Worm (Caenorhabditis elegans) whole organism, L4 larva: ENCODE data around the gene srt-7.

Experiments used
- ceh-82 ChIP-seq: sonication (generic microtip); optimal IDR thresholded peaks from 2 replicates; lab custom pipeline; 2017; ENCODE audit warnings: missing biosample characterization, missing genetic modification characterization
- egl-27 ChIP-seq: sonication (generic microtip); optimal IDR thresholded peaks from 3 replicates; lab custom pipeline; 2017; ENCODE audit warnings: missing biosample characterization, missing genetic modification reagents, missing genetic modification characterization
- nhr-28 ChIP-seq: fragments of 150-350 bp; optimal IDR thresholded peaks from 2 replicates; lab custom pipeline; 2014; ENCODE audit warnings: missing biosample characterization, missing genetic modification characterization
- snpc-1.2 ChIP-seq: fragments of 200-800 bp; sonication (Bioruptor generic); IDR thresholded peaks from 2 replicates; pipeline ENCODE4 v1.3.6; 2022; ENCODE audit warnings: missing genetic modification reagents, missing genetic modification characterization, missing compliant biosample characterization

ce11 chrV:3058996-3059395, 22.6 kb upstream of the srt-7 start, which contains the start of gene str-244:
- no peak for TF ChIP-seq egl-27 (tag; lab: Kevin White, UChicago)
- no peak for TF ChIP-seq nhr-28 (tag; lab: Kevin White, UChicago)
- TF ChIP-seq ceh-82 = no peak
- TF ChIP-seq snpc-1.2 (GFP tag; lab: Robert Waterston, UW) = no peak
